Fruit fly (Drosophila melanogaster) S2 (cell line): Measurements from ENCODE around the gene CG10584.

Experiments used
- CG8478 ChIP-seq: fragments of >200 bp; optimal IDR thresholded peaks from 2 replicates; lab custom pipeline; 2018
- CTCF ChIP-seq, 2 experiments: fragments of >200 bp; optimal IDR thresholded peaks; 2 replicates each; lab custom pipeline; 2018

The CG10584 gene

DNA sequence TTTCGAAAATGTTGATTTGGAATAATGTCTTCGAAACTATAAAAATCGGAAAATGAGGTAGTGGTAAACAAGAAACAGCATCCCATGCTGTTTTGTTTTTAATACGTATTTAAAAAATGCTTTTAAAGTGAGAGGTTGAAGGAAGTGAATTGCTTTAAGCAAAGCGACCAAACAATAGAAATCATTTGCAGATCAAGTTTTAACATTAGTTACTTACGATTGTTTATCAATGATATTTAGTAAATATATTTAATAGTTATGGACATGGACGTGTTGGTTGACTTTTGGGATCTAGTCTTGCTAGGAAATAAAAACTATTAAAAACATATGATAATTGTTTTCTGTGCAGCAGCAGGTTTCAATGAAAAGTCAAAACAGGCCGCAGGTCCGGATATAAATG is 25.1 kb upstream of the CG10584 start:
- TF ChIP-seq CG8478 (lab: Kevin White, UChicago) = no peak
- TF ChIP-seq CTCF (optimal IDR thresholded peaks at IDR 0.05; lab: Kevin White, UChicago) = no peak

DNA sequence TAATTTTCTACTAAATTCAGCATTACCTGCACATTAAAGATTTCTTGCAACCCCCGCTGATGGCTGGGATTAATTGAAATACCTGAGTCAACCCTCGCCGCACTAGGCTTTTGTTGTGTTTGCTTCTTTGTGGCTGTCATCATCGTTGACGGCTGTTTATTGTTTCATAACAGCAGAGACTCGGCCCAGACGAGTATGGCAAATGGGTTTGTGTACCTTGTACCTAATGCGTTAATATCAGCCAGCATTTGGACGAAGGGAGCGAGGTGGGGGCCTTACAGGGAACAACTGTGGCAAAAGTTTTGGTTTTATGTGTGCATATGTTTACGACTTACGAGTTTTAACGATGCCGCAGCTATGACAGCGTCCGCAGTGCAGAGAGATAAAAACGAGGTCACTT is 24.7 kb upstream of the CG10584 start:
- TF ChIP-seq CG8478 (lab: Kevin White, UChicago) = no peak
- TF ChIP-seq CTCF (optimal IDR thresholded peaks at IDR 0.05; lab: Kevin White, UChicago) = no peak

DNA sequence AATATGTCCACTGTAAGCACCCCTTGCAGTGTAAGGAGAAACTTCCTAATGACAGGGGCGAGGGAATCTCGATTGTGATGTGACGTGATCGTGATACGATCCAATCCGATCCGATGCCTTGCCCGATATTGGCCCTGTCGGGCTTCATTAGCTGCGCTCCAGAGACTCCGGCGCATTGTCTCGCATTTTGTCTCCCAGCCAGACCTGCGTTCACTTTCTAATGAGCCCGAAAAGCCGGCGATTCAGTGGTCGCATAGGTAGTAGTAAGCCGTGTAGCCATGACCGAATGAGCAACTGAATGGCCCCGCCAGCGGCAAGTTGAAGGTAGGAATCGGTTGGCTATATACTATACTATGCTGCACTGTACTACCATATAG is 23.7 kb upstream of the CG10584 start:
- no peak for TF ChIP-seq CG8478 (lab: Kevin White, UChicago)
- TF ChIP-seq CTCF (optimal IDR thresholded peaks at IDR 0.05; lab: Kevin White, UChicago) = no peak

DNA sequence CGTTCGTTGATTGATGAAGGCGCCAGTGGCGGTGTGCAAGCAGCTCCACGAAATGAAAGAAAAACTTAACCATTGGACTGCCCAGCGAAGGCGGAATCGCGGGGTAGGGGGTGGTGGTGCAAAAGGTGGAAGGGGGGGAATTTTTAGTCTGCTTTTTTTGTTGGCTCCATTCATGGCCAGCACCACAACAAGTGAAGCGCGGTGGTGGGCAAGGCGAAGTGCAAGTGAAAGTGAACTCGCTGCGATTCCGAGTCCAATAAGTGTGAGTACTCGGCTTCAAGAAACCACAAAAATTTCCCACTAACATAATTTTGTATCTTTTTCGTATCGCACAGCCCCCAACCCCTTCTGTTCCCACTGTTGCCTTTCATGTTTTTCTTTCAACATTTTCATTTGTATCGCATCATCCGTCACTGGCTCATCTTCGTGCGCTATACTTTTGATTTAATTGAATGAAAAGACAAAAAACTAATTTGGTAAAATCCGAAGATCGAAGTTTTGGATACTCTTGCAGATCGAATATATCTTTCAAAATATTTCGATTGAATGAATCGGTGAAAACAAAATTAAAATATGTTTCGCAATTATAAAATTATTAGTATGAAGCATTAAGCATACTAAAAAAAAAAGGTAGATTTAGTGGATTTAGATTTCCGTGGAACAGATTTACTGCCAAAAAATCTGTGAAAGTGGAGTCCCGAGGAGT is 23.2 kb upstream of the CG10584 start:
- no peak for TF ChIP-seq CTCF (optimal IDR thresholded peaks at IDR 0.05; lab: Kevin White, UChicago)
- no peak for TF ChIP-seq CG8478 (lab: Kevin White, UChicago)

DNA sequence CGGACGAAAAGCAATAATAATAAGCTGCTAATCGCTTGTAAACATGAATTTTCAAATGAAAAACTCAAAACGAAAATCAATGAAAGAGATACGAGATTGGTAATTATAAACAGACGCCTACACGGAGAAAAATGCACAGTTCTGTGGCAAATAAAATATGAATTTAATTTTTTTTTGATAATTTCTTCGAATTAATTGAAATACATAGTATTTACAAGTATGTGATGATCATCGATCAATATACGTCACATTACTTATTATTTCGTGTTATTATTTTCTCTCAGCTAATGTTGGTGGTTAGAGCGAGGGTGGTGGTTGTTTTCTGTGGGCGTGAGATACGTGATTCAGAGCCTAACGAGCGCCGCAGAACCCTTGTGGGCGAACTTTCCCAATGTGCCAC is 22.6 kb upstream of the CG10584 start:
- TF ChIP-seq CG8478 (lab: Kevin White, UChicago) (no peak), CTCF (optimal IDR thresholded peaks at IDR 0.05; lab: Kevin White, UChicago) (no peak)

DNA sequence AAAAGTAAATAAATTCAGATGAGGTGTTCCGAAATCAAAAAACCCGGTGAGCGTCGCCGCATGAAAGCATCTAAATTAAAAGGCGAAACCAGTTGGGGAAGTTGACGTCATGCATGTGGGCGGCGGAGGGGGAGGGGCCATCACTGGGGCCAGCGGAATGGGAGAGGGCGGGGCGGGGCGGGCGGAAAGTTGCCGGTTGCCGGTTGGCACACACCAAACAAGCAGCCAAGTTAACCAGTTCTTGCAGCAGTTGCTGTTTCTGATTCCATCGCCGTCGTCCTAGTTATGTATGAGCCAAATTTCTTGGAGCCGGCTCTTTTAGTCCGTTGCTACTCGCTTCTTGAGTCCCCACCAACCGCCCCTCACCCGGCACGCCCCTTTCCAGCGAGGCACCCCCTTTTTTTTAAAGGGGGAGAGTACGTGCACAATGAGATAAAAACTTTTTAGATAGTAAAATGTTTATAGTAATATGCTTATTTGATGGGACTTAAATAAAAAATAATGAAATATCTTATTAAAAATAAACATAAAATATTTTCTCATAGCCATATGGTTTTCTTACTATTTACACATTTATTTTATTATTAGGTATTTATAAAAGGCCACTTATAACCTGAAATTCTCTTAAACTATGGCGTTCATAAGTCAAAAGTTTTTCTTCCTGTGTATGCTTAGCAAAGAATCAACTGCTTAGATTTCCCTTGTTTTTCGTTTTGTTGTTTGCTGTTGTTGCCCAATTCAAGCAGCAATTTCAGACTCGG is 21.2 kb upstream of the CG10584 start:
- TF ChIP-seq CTCF (optimal IDR thresholded peaks at IDR 0.05; lab: Kevin White, UChicago) (no peak), CG8478 (lab: Kevin White, UChicago) (no peak)

DNA sequence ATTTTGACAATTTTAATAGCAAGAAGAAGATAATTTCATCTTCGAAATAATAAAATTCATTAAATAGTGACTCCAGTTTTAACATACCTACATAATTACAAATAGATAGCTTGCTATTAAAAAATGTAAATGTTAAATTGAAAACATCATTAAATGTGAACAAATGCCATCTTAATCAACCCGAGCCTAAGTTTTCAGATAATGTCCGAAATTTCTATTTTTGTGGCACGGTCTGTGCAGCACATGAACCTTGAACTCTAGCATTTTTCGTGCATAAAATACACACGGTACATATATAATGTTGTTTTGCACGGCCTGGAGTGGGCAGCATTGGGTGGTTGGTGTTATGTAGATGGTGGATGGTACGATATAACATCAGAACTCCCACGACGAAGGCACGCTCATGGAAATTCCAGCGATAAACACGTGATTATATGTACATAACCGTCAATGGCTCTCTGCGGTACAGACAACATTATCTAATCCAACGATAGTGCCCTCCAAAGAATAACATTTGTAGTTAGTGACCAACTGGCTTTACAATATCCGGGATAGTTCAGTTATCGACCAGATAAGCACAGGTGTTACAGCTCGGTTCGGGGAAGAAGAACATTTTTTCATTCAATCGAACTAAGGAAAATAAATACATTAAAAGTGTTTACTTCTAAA is 19.0 kb upstream of the CG10584 start:
- TF ChIP-seq CTCF (optimal IDR thresholded peaks at IDR 0.05; lab: Kevin White, UChicago) = no peak

DNA sequence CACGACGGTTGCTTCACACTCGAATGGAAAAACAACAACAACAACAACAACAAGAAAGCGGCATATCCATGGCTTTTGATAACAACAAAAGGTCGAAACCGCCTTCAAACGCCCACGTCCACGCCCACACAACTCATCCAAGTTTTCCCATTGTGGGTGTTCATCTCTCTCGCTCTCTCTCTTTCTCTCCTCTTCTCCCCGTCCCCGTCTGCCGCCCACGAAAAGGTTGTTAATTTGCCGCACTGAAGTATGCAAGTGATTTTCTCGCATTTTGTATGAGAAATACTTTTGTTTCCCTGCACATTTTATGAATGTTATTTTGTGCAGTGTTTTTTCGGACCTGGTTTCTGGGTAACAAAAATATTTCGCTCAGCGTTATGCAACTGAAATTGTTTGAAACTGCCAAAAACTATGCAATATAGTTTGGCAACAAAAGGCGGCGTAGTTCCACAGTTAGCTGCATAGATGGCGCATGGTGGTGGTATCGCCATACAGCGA is 18.3 kb upstream of the CG10584 start:
- TF ChIP-seq CTCF (optimal IDR thresholded peaks at IDR 0.05; lab: Kevin White, UChicago) = peak; percentile 98
- no peak for TF ChIP-seq CG8478 (lab: Kevin White, UChicago)

DNA sequence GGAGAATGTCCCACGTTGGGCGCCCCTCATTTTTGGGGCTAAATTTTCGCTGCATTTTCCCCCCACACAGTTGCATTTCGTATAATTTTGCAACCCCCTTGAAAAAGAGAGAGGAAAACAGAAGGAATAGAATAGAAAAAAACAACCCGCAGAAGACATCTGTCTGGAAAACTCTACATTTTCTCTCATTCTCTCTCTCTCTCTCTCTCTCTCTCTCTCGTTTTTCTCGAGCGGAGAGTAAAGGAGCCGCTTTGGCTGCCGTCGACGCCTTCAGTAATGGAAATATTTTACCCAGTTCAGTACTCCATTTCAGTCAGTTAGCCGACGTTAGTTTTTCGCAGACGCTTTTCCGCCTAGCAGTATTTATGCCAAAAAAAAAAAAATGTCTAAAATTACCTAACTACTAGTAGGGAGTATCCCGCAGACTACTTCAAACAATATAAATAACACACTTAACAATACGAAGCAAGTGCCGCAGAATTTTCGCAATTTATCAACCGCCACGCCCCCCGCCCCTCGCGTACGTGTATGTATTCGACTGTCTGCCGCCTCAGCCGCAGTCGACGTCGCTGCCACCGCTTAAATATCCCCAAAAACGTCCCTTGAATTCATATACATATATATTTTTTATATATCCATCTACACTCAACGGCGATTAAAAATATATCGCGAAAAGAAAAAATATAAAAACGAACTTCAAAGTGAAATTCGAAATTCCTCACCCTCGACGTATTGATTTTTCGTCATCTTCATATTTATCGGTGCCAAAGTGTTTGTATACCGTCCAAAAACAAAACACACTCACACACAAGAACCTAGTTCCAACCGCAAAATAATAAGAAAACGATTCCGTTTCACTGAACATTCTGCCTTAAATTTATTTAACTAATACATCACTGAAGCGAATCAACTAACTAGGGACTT is 16.8 kb upstream of the CG10584 start:
- no peak for TF ChIP-seq CTCF (optimal IDR thresholded peaks at IDR 0.05; lab: Kevin White, UChicago)
- no peak for TF ChIP-seq CG8478 (lab: Kevin White, UChicago)

DNA sequence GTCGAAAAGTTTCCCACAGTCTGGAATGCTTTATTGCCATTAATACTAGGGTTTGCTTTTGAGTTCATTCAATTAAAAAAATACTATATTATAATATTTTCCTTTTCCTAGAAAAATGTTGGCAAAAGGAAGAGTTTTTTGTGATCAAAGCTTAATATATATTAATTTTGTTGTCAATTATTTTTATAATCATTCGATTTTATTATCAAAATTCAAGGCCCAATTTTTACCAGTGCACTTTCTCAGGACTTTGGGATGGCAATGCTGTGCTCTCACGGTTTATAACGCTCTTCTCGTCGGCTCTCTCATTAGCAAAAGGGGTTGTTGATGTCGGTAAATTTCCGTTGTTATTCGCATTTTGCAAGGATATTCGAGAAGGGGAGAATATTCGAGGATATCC is 15.9 kb upstream of the CG10584 start:
- TF ChIP-seq CTCF (optimal IDR thresholded peaks at IDR 0.05; lab: Kevin White, UChicago) (no peak), CG8478 (lab: Kevin White, UChicago) (no peak)

DNA sequence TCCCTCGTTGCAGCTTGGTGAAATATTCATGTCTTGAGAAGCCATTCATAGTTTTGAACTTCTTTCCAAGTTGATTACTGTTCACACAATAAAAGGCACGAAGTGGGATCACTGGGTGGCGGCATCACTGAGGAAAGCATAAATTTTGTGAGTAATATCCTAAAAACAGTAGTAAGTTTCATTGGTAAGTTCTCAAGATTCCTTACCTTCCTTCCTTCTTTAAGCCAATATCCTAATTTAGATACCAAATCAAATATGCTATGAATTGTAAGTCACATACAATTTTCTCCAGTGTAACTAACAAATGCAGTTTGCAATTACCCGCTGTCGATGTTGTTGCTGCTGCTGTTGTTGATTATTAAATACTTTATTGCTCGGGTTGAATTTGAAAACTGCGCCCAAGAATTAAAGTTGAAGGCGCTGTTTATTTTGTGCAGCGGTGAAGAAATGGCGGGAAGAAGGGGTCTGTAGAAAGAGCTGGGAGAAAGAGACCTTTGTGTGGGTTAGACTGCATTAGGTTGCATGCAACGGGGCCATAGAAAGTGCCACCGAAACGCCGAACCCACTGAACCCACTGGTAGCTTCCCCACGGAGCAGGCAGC is 15.0 kb upstream of the CG10584 start:
- TF ChIP-seq CG8478 (lab: Kevin White, UChicago) (no peak), CTCF (optimal IDR thresholded peaks at IDR 0.05; lab: Kevin White, UChicago) (no peak)

DNA sequence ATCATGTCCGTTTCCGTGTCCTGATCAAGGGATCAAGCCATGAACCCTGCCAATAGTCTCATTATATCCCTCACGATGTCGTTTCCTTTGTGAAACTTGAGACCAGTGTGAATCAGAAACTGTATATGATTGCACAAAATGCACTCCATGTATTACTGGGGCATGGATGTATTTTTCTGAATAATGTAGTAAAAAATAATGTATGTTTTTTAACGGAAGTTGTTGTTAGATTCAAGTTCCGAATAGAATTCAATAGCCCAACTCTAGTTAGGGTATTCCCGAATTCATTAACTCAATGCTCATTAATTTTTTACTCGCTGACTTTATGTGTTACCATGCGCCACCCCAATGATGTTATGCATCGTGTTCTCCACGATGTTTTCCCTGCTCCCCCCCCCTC is 13.6 kb upstream of the CG10584 start:
- TF ChIP-seq CTCF (optimal IDR thresholded peaks at IDR 0.05; lab: Kevin White, UChicago) = no peak

DNA sequence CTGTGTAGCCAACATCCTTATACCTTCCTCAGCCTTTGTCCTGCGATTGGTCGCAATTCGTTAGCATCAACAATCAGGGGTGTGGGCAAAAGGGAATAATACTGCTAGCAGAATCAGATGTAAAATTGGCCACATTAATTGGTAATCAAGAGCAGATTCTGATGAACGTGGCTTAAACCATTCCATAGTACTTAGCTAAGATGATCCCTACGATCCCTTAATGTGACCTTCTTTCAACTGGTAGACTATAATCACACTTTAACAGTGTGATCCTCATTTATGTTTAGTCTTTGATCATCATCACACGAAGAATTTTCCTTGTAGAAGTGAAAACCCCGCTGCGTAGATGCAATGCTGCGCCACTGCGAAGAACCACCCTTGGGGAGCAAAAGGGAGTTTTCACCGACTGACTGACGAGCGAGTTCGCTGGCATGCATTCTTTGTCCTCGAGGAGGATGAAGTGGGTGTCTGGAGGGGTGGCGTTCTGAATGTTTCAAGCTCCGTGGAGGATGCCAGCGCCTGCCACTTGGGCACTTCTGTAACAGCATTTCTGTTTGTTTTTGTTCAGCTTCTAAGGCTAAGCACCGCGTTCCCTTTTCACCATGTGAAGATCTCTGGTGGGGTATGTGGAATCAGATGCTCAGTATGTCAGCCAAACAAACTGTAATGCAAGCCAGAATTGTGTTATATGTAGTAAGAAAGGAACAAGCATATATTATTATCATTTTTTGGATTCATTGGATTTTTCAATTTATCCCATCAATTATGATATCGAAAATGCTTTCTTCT is 12.9 kb upstream of the CG10584 start:
- TF ChIP-seq CG8478 (lab: Kevin White, UChicago) = no peak
